Worm (Caenorhabditis elegans) whole organism, L4 larva: ENCODE measurements around the gene srh-275.
A peak's percentile ranks its signal among the peaks of the same experiment; 100 is the strongest.

Experiments
- F37D6.2 ChIP-seq: sonication (generic microtip); optimal IDR thresholded peaks from 2 replicates; lab custom pipeline; 2016; ENCODE audit warnings: mild to moderate bottlenecking, missing genetic modification characterization, missing compliant biosample characterization
- T20F7.1 ChIP-seq: fragments of 200-800 bp; sonication (Bioruptor generic); optimal IDR thresholded peaks from 2 replicates; lab custom pipeline; 2018; ENCODE audit warnings: mild to moderate bottlenecking, missing genetic modification characterization, missing compliant biosample characterization
- Y5F2A.4 ChIP-seq: fragments of 200-800 bp; sonication (Bioruptor generic); optimal IDR thresholded peaks from 2 replicates; lab custom pipeline; 2018; ENCODE audit warnings: mild to moderate bottlenecking, missing genetic modification characterization, missing compliant biosample characterization
- aha-1 ChIP-seq: fragments of 150-350 bp; peaks from one replicate; lab custom pipeline; 2014; ENCODE audit warnings: missing biosample characterization, missing genetic modification characterization
- ama-1 ChIP-seq: fragments of 150-350 bp; optimal IDR thresholded peaks from 2 replicates; lab custom pipeline; 2014; ENCODE audit warnings: inconsistent platforms, mixed read lengths
- attf-4 ChIP-seq: sonication (generic microtip); optimal IDR thresholded peaks from 3 replicates; lab custom pipeline; 2017; ENCODE audit warnings: missing biosample characterization, missing genetic modification characterization
- ceh-28 ChIP-seq: fragments of 150-350 bp; optimal IDR thresholded peaks from 2 replicates; lab custom pipeline; 2014; ENCODE audit warnings: missing biosample characterization, missing genetic modification reagents, missing genetic modification characterization
- ceh-32 ChIP-seq: sonication (generic microtip); optimal IDR thresholded peaks from 2 replicates; lab custom pipeline; 2016; ENCODE audit warnings: mild to moderate bottlenecking, missing genetic modification characterization, missing compliant biosample characterization; ENCODE audit not compliant: poor library complexity
- ceh-62 ChIP-seq: sonication (generic microtip); optimal IDR thresholded peaks from 2 replicates; lab custom pipeline; 2017; ENCODE audit warnings: missing biosample characterization, missing genetic modification characterization
- ces-1 ChIP-seq: fragments of 150-350 bp; sonication (generic microtip); optimal IDR thresholded peaks from 4 replicates; lab custom pipeline; 2014; ENCODE audit warnings: missing biosample characterization, missing genetic modification reagents, missing genetic modification characterization
- daf-12 ChIP-seq: fragments of 150-350 bp; optimal IDR thresholded peaks from 2 replicates; lab custom pipeline; 2014; ENCODE audit warnings: missing biosample characterization, missing genetic modification reagents, missing genetic modification characterization
- daf-16 ChIP-seq, 3 experiments: sonication (generic microtip); optimal IDR thresholded peaks; 2 replicates each; lab custom pipeline; 2016 to 2017; ENCODE audit warnings: missing genetic modification characterization in 3 of 3, missing genetic modification reagents in 3 of 3, mild to moderate bottlenecking in 2 of 3, missing compliant biosample characterization in 2 of 3, missing biosample characterization in 1 of 3, moderate library complexity in 1 of 3
- dmd-9 ChIP-seq: fragments of 200-800 bp; sonication (Bioruptor generic); IDR thresholded peaks from 2 replicates; pipeline ENCODE4 v1.3.6; 2022; ENCODE audit warnings: missing genetic modification reagents, missing genetic modification characterization, missing compliant biosample characterization
- dve-1 ChIP-seq: sonication (generic microtip); optimal IDR thresholded peaks from 2 replicates; lab custom pipeline; 2017; ENCODE audit warnings: antibody characterized with exemption, mild to moderate bottlenecking, missing genetic modification characterization, missing compliant biosample characterization; ENCODE audit not compliant: insufficient read depth
- fkh-10 ChIP-seq: fragments of 150-350 bp; optimal IDR thresholded peaks from 2 replicates; lab custom pipeline; 2014; ENCODE audit warnings: missing biosample characterization, missing genetic modification reagents, missing genetic modification characterization
- hmg-1.1 ChIP-seq: fragments of 200-800 bp; sonication (Bioruptor generic); IDR thresholded peaks from 2 replicates; pipeline ENCODE4 v1.3.6; 2022; ENCODE audit warnings: missing genetic modification reagents, missing genetic modification characterization, missing compliant biosample characterization
- lin-13 ChIP-seq: fragments of 150-350 bp; optimal IDR thresholded peaks from 2 replicates; lab custom pipeline; 2014; ENCODE audit warnings: missing biosample characterization, missing genetic modification reagents, missing genetic modification characterization
- lin-29 ChIP-seq: fragments of 200-800 bp; sonication (Bioruptor generic); IDR thresholded peaks from 2 replicates; pipeline ENCODE4 v1.3.6; 2022; ENCODE audit warnings: missing genetic modification reagents, missing genetic modification characterization, missing compliant biosample characterization
- madf-9 ChIP-seq: fragments of 200-800 bp; sonication (Bioruptor generic); conservative IDR thresholded peaks from 2 replicates; pipeline ENCODE4 v1.3.6; 2022; ENCODE audit warnings: missing genetic modification reagents, missing genetic modification characterization, missing compliant biosample characterization
- mdl-1 ChIP-seq, 2 experiments: fragments of 150-350 bp in 1 of 2; sonication (generic microtip) in 1 of 2; optimal IDR thresholded peaks; 2 replicates each; lab custom pipeline; 2014 to 2017; ENCODE audit warnings: missing biosample characterization in 2 of 2, missing genetic modification characterization in 2 of 2
- mes-2 ChIP-seq: sonication (generic microtip); optimal IDR thresholded peaks from 2 replicates; lab custom pipeline; 2016; ENCODE audit warnings: missing genotype, mild to moderate bottlenecking, missing genetic modification characterization, missing compliant biosample characterization; ENCODE audit not compliant: poor library complexity, severe bottlenecking
- nhr-10 ChIP-seq: fragments of 150-350 bp; optimal IDR thresholded peaks from 2 replicates; lab custom pipeline; 2014; ENCODE audit warnings: missing biosample characterization, missing genetic modification characterization
- nhr-11 ChIP-seq: fragments of 150-350 bp; optimal IDR thresholded peaks from 2 replicates; lab custom pipeline; 2014; ENCODE audit warnings: missing biosample characterization, missing genetic modification characterization
- nhr-25 ChIP-seq: sonication (generic microtip); optimal IDR thresholded peaks from 2 replicates; lab custom pipeline; 2017; ENCODE audit warnings: missing genetic modification characterization, mild to moderate bottlenecking, missing compliant biosample characterization, antibody characterized with exemption, moderate library complexity, borderline replicate concordance; ENCODE audit not compliant: insufficient read depth
- nhr-42 ChIP-seq: fragments of 200-800 bp; sonication (Bioruptor generic); IDR thresholded peaks from 2 replicates; pipeline ENCODE4 v1.3.6; 2022; ENCODE audit warnings: missing genetic modification characterization, missing compliant biosample characterization
- nhr-6 ChIP-seq: fragments of 150-350 bp; optimal IDR thresholded peaks from 2 replicates; lab custom pipeline; 2014; ENCODE audit warnings: missing biosample characterization, missing genetic modification characterization
- nhr-77 ChIP-seq: fragments of 150-350 bp; optimal IDR thresholded peaks from 2 replicates; lab custom pipeline; 2014; ENCODE audit warnings: missing biosample characterization, missing genetic modification characterization
- pha-4 ChIP-seq, 2 experiments: fragments of 150-350 bp in 1 of 2; fragments of 200-800 bp in 1 of 2; sonication (Bioruptor generic) in 1 of 2; IDR thresholded peaks in 1 of 2; optimal IDR thresholded peaks in 1 of 2; 2 replicates each; pipeline versions ENCODE4 v1.3.6 to Lab custom; 2014 to 2022; ENCODE audit warnings: missing genetic modification characterization in 2 of 2, missing genetic modification reagents in 2 of 2, missing biosample characterization in 1 of 2, missing compliant biosample characterization in 1 of 2
- saeg-2 ChIP-seq: fragments of 200-800 bp; sonication (Bioruptor generic); IDR thresholded peaks from 2 replicates; pipeline ENCODE4 v1.3.6; 2022; ENCODE audit warnings: missing genetic modification reagents, missing genetic modification characterization, missing compliant biosample characterization
- spr-1 ChIP-seq: sonication (generic microtip); optimal IDR thresholded peaks from 2 replicates; lab custom pipeline; 2016; ENCODE audit warnings: mild to moderate bottlenecking, missing genetic modification characterization, missing compliant biosample characterization
- tag-97 ChIP-seq: fragments of 200-800 bp; sonication (Bioruptor generic); IDR thresholded peaks from 2 replicates; pipeline ENCODE4 v1.3.6; 2022; ENCODE audit warnings: missing genetic modification characterization, missing compliant biosample characterization
- unc-62 ChIP-seq, 3 experiments: fragments of 150-350 bp in 1 of 3; sonication (generic microtip); optimal IDR thresholded peaks in 2 of 3; peaks in 1 of 3; 1 replicate in 1 of 3; 2 replicates in 2 of 3; lab custom pipeline; 2014 to 2017; ENCODE audit warnings: missing biosample characterization in 3 of 3, missing genetic modification characterization in 3 of 3, missing genetic modification reagents in 3 of 3, missing genotype in 1 of 3
- zag-1 ChIP-seq: fragments of 150-350 bp; optimal IDR thresholded peaks from 2 replicates; lab custom pipeline; 2014; ENCODE audit warnings: missing biosample characterization, missing genetic modification characterization
- ztf-7 ChIP-seq: fragments of 150-350 bp; optimal IDR thresholded peaks from 2 replicates; lab custom pipeline; 2014; ENCODE audit warnings: missing biosample characterization, missing genetic modification characterization

The srh-275 gene

ce11 chrV:7381008-7381407 is 28.2 kb downstream of the srh-275 start, which contains the start of gene C03G6.17:
C03G6.17 (minus strand) TSS chrV:7381108.
- TF ChIP-seq aha-1 (tag; lab: Kevin White, UChicago) (peak; percentile 22), ceh-62 (no peak)

- TF ChIP-seq pha-4 (GFP tag; IDR thresholded peaks at IDR 0.05; lab: Robert Waterston, UW) (no peak), pha-4 (tag; optimal IDR thresholded peaks at IDR 0.05; lab: Kevin White, UChicago) (no peak), Y5F2A.4 (GFP tag; lab: Kevin White, UChicago) (no peak), zag-1 (tag; lab: Kevin White, UChicago) (no peak), ama-1 (no peak), spr-1 (no peak), F37D6.2 (tag; lab: Kevin White, UChicago) (no peak), madf-9 (GFP tag; lab: Robert Waterston, UW) (no peak), daf-16 (GFP tag; optimal IDR thresholded peaks at IDR 0.05; lab: Kevin White, UChicago) (no peak), daf-16 (tag; optimal IDR thresholded peaks at IDR 0.05; lab: Kevin White, UChicago) (no peak), nhr-42 (no peak), fkh-10 (GFP tag; lab: Kevin White, UChicago) (no peak), lin-29 (GFP tag; lab: Robert Waterston, UW) (no peak), ceh-62 (no peak), ces-1 (GFP tag; lab: Kevin White, UChicago) (no peak), unc-62 (GFP tag; optimal IDR thresholded peaks at IDR 0.05 in 1 of 2; lab: Kevin White, UChicago) (peak in 1 of 2 experiments; percentile 66), unc-62 (tag; optimal IDR thresholded peaks at IDR 0.05; lab: Kevin White, UChicago) (no peak), dve-1 (tag; lab: Kevin White, UChicago) (peak; percentile 10), daf-12 (tag; lab: Kevin White, UChicago) (no peak), nhr-10 (tag; lab: Kevin White, UChicago) (no peak), nhr-11 (tag; lab: Kevin White, UChicago) (peak; percentile 9), nhr-6 (tag; lab: Kevin White, UChicago) (no peak)
These were observed 33.3 kb downstream of the srh-275 start, which contains the start of gene srp-6 for ce11 chrV:7386052-7386573. srp-6 (minus strand) TSS chrV:7386102.

ce11 chrV:7387755-7388154 is 35.0 kb downstream of the srh-275 start, which contains the start of gene C02H6.3:
C02H6.3 (minus strand) TSS chrV:7387855.
- TF ChIP-seq lin-13 (no peak), T20F7.1 (GFP tag; lab: Kevin White, UChicago) (no peak), hmg-1.1 (GFP tag; lab: Robert Waterston, UW) (no peak), ceh-32 (no peak), mdl-1 (tag; optimal IDR thresholded peaks at IDR 0.05; lab: Kevin White, UChicago) (no peak), mes-2 (tag; lab: Kevin White, UChicago) (no peak), saeg-2 (GFP tag; lab: Robert Waterston, UW) (no peak), ceh-28 (tag; lab: Kevin White, UChicago) (no peak), dve-1 (tag; lab: Kevin White, UChicago) (no peak), dmd-9 (no peak), ztf-7 (tag; lab: Kevin White, UChicago) (no peak), nhr-77 (no peak), attf-4 (tag; lab: Kevin White, UChicago) (no peak), tag-97 (no peak)

- TF ChIP-seq hmg-1.1 (GFP tag; lab: Robert Waterston, UW) (no peak), nhr-25 (tag; lab: Kevin White, UChicago) (no peak)
These were observed 37.0 kb downstream of the srh-275 start, which contains the start of gene C02H6.1 for ce11 chrV:7389771-7390170. C02H6.1 (minus strand) TSS chrV:7389871.
